Fruit fly (Drosophila melanogaster) whole organism, embryonic: Measurements from ENCODE around the gene CG10274.

Experiments
- Antp ChIP-seq: fragments of 200-800 bp; sonication (Bioruptor generic); optimal IDR thresholded peaks from 3 replicates; lab custom pipeline; 2016; ENCODE audit warnings: missing biosample characterization, missing genetic modification characterization
- Asciz ChIP-seq: fragments of 200-800 bp; sonication (Bioruptor generic); optimal IDR thresholded peaks from 2 replicates; lab custom pipeline; 2017; ENCODE audit warnings: missing biosample characterization, mild to moderate bottlenecking, missing genetic modification characterization, missing genetic modification reagents
- Blimp-1 ChIP-seq: fragments of 200-800 bp; sonication (Bioruptor generic); optimal IDR thresholded peaks from 3 replicates; lab custom pipeline; 2018; ENCODE audit warnings: missing biosample characterization, missing genetic modification characterization, mild to moderate bottlenecking, moderate library complexity, missing genetic modification reagents
- CG10147 ChIP-seq: fragments of 200-800 bp; sonication (Bioruptor generic); optimal IDR thresholded peaks from 2 replicates; lab custom pipeline; 2019; ENCODE audit warnings: missing biosample characterization, mild to moderate bottlenecking, missing genetic modification characterization, moderate library complexity
- CG15514 ChIP-seq: fragments of 200-800 bp; sonication (Bioruptor generic); optimal IDR thresholded peaks from 3 replicates; lab custom pipeline; 2017; ENCODE audit warnings: missing biosample characterization, missing genetic modification characterization, mild to moderate bottlenecking, moderate library complexity, missing genetic modification reagents
- CG1603 ChIP-seq: fragments of 200-800 bp; sonication (Bioruptor generic); optimal IDR thresholded peaks from 2 replicates; lab custom pipeline; 2019; ENCODE audit warnings: missing biosample characterization, mild to moderate bottlenecking, missing genetic modification characterization, moderate library complexity
- CG2129 ChIP-seq: fragments of 200-800 bp; sonication (Bioruptor generic); IDR thresholded peaks from 2 replicates; pipeline ENCODE4 v1.3.6; 2022; ENCODE audit warnings: missing biosample characterization, missing genetic modification characterization; ENCODE audit not compliant: partially characterized antibody
- CG32767 ChIP-seq: fragments of 200-800 bp; sonication (Bioruptor generic); IDR thresholded peaks from 2 replicates; pipeline ENCODE4 v1.3.6; 2022; ENCODE audit warnings: missing biosample characterization, missing genetic modification characterization
- CG33213 ChIP-seq: fragments of 200-800 bp; sonication (Bioruptor generic); optimal IDR thresholded peaks from 3 replicates; lab custom pipeline; 2016; ENCODE audit warnings: missing biosample characterization, missing genetic modification characterization
- CG3995 ChIP-seq: fragments of 200-800 bp; sonication (Bioruptor generic); optimal IDR thresholded peaks from 3 replicates; lab custom pipeline; 2016; ENCODE audit warnings: missing biosample characterization, missing genetic modification characterization
- CG5953 ChIP-seq: fragments of 200-800 bp; sonication (Bioruptor generic); IDR thresholded peaks from 2 replicates; pipeline ENCODE4 v1.3.6; 2022; ENCODE audit warnings: missing biosample characterization, missing genetic modification characterization
- CG6683 ChIP-seq: fragments of 200-800 bp; sonication (Bioruptor generic); optimal IDR thresholded peaks from 2 replicates; lab custom pipeline; 2017; ENCODE audit warnings: missing biosample characterization, mild to moderate bottlenecking, missing genetic modification characterization, missing genetic modification reagents
- CG8388 ChIP-seq: fragments of 200-800 bp; sonication (Bioruptor generic); optimal IDR thresholded peaks from 2 replicates; lab custom pipeline; 2019; ENCODE audit warnings: missing biosample characterization, mild to moderate bottlenecking, missing genetic modification characterization, moderate library complexity
- CG9817 ChIP-seq: fragments of 200-800 bp; sonication (Bioruptor generic); optimal IDR thresholded peaks from 2 replicates; lab custom pipeline; 2018; ENCODE audit warnings: missing biosample characterization, mild to moderate bottlenecking, missing genetic modification characterization, moderate library complexity
- CTCF ChIP-seq: fragments of 200-800 bp; sonication (Bioruptor generic); optimal IDR thresholded peaks from 2 replicates; lab custom pipeline; 2017; ENCODE audit warnings: missing biosample characterization, mild to moderate bottlenecking, missing genetic modification characterization, moderate library complexity
- Camta ChIP-seq: fragments of 200-800 bp; sonication (Bioruptor generic); optimal IDR thresholded peaks from 2 replicates; lab custom pipeline; 2016; ENCODE audit warnings: missing biosample characterization, missing genetic modification characterization
- D ChIP-seq, 2 experiments: fragments of 200-800 bp in 1 of 2; fragments of >200 bp in 1 of 2; sonication (Bioruptor generic) in 1 of 2; optimal IDR thresholded peaks; 2 replicates in 1 of 2; 3 replicates in 1 of 2; lab custom pipeline; 2017; ENCODE audit warnings: mild to moderate bottlenecking in 1 of 2, missing biosample characterization in 1 of 2, missing genetic modification characterization in 1 of 2, missing genetic modification reagents in 1 of 2
- Dbx ChIP-seq: fragments of 200-800 bp; sonication (Bioruptor generic); IDR thresholded peaks from 3 replicates; pipeline ENCODE4 v1.3.6; 2022; ENCODE audit warnings: missing biosample characterization, missing genetic modification characterization
- Dip3 ChIP-seq: fragments of 200-800 bp; sonication (Bioruptor generic); optimal IDR thresholded peaks from 3 replicates; lab custom pipeline; 2016; ENCODE audit warnings: missing biosample characterization, missing genetic modification characterization
- Fer3 ChIP-seq: fragments of 200-800 bp; sonication (Bioruptor generic); optimal IDR thresholded peaks from 2 replicates; lab custom pipeline; 2018; ENCODE audit warnings: missing biosample characterization, mild to moderate bottlenecking, missing genetic modification characterization, moderate library complexity
- GATAe ChIP-seq: fragments of 200-800 bp; sonication (Bioruptor generic); conservative IDR thresholded peaks from 2 replicates; pipeline ENCODE4 v1.3.6; 2022; ENCODE audit warnings: missing biosample characterization, missing genetic modification characterization
- HLH4C ChIP-seq: fragments of 200-800 bp; sonication (Bioruptor generic); IDR thresholded peaks from 3 replicates; pipeline ENCODE4 v1.3.6; 2022; ENCODE audit warnings: missing biosample characterization, missing genetic modification characterization; ENCODE audit not compliant: partially characterized antibody
- Hr3 ChIP-seq: fragments of 200-800 bp; sonication (Bioruptor generic); optimal IDR thresholded peaks from 3 replicates; lab custom pipeline; 2016; ENCODE audit warnings: missing biosample characterization, missing genetic modification characterization
- Lhr ChIP-seq: fragments of 200-800 bp; sonication (Bioruptor generic); optimal IDR thresholded peaks from 3 replicates; lab custom pipeline; 2017; ENCODE audit warnings: mild to moderate bottlenecking, missing biosample characterization, missing genetic modification reagents, missing genetic modification characterization
- Med ChIP-seq: fragments of 200-800 bp; sonication (Bioruptor generic); peaks from one replicate; lab custom pipeline; 2016; ENCODE audit warnings: missing biosample characterization, missing genetic modification characterization, mild to moderate bottlenecking, inconsistent platforms, moderate library complexity
- cas ChIP-seq: fragments of 200-800 bp; sonication (Bioruptor generic); IDR thresholded peaks from 2 replicates; pipeline ENCODE4 v1.3.6; 2022; ENCODE audit warnings: missing biosample characterization, missing genetic modification characterization
- chif ChIP-seq, 2 experiments: fragments of 200-800 bp; sonication (Bioruptor generic); optimal IDR thresholded peaks; 3 replicates each; lab custom pipeline; 2016; ENCODE audit warnings: missing biosample characterization in 2 of 2, missing genetic modification characterization in 2 of 2
- dan ChIP-seq: fragments of 200-800 bp; sonication (Bioruptor generic); IDR thresholded peaks from 2 replicates; pipeline ENCODE4 v1.3.6; 2022; ENCODE audit warnings: missing biosample characterization, missing genetic modification characterization
- eve ChIP-seq, 2 experiments: fragments of >200 bp; optimal IDR thresholded peaks; 2 replicates each; lab custom pipeline; 2017; ENCODE audit warnings: missing biosample characterization in 2 of 2, missing genetic modification characterization in 2 of 2
- ewg ChIP-seq: fragments of 200-800 bp; sonication (Bioruptor generic); optimal IDR thresholded peaks from 3 replicates; lab custom pipeline; 2017; ENCODE audit warnings: mild to moderate bottlenecking, missing biosample characterization, missing genetic modification reagents, missing genetic modification characterization
- fd102C ChIP-seq: fragments of 200-800 bp; sonication (Bioruptor generic); optimal IDR thresholded peaks from 2 replicates; lab custom pipeline; 2018; ENCODE audit warnings: missing biosample characterization, mild to moderate bottlenecking, missing genetic modification characterization, moderate library complexity
- fru ChIP-seq: fragments of >200 bp; optimal IDR thresholded peaks from 2 replicates; lab custom pipeline; 2017
- gfzf ChIP-seq: fragments of 200-800 bp; sonication (Bioruptor generic); optimal IDR thresholded peaks from 2 replicates; lab custom pipeline; 2016; ENCODE audit warnings: missing biosample characterization, mild to moderate bottlenecking, missing genetic modification characterization, moderate library complexity
- gt ChIP-seq: fragments of 200-800 bp; sonication (Bioruptor generic); IDR thresholded peaks from 2 replicates; pipeline ENCODE4 v1.3.6; 2022; ENCODE audit warnings: missing biosample characterization, missing genetic modification characterization
- insv ChIP-seq, 2 experiments: fragments of 200-800 bp; sonication (Bioruptor generic); optimal IDR thresholded peaks; 3 replicates each; lab custom pipeline; 2016 to 2018; ENCODE audit warnings: missing biosample characterization in 2 of 2, missing genetic modification characterization in 2 of 2
- kni ChIP-seq: fragments of 200-800 bp; sonication (Bioruptor generic); optimal IDR thresholded peaks from 3 replicates; lab custom pipeline; 2017; ENCODE audit warnings: mild to moderate bottlenecking, missing biosample characterization, missing genetic modification reagents, missing genetic modification characterization
- luna ChIP-seq: fragments of 200-800 bp; sonication (Bioruptor generic); optimal IDR thresholded peaks from 2 replicates; lab custom pipeline; 2016; ENCODE audit warnings: missing biosample characterization, missing genetic modification characterization
- mirr ChIP-seq: fragments of 200-800 bp; sonication (Bioruptor generic); optimal IDR thresholded peaks from 3 replicates; lab custom pipeline; 2018; ENCODE audit warnings: missing biosample characterization, mild to moderate bottlenecking, missing genetic modification characterization
- mld ChIP-seq: fragments of 200-800 bp; sonication (Bioruptor generic); IDR thresholded peaks from 3 replicates; pipeline ENCODE4 v1.3.6; 2022; ENCODE audit warnings: missing biosample characterization, missing genetic modification characterization; ENCODE audit not compliant: partially characterized antibody
- nau ChIP-seq: fragments of 200-800 bp; sonication (Bioruptor generic); optimal IDR thresholded peaks from 3 replicates; lab custom pipeline; 2017; ENCODE audit warnings: missing biosample characterization, mild to moderate bottlenecking, missing genetic modification characterization, missing genetic modification reagents
- nerfin-1 ChIP-seq: fragments of 200-800 bp; sonication (Bioruptor generic); optimal IDR thresholded peaks from 3 replicates; lab custom pipeline; 2019; ENCODE audit warnings: missing biosample characterization, mild to moderate bottlenecking, missing genetic modification characterization, moderate library complexity
- otp ChIP-seq: fragments of 200-800 bp; sonication (Bioruptor generic); IDR thresholded peaks from 3 replicates; pipeline ENCODE4, ENCODE4 v1.3.6; 2022; ENCODE audit warnings: missing biosample characterization, missing genetic modification characterization
- peb ChIP-seq: fragments of 200-800 bp; sonication (Bioruptor generic); IDR thresholded peaks from 2 replicates; pipeline ENCODE4 v1.3.6; 2022; ENCODE audit warnings: missing biosample characterization, missing genetic modification characterization
- pfk ChIP-seq: fragments of 200-800 bp; sonication (Bioruptor generic); optimal IDR thresholded peaks from 2 replicates; lab custom pipeline; 2018; ENCODE audit warnings: missing biosample characterization, mild to moderate bottlenecking, missing genetic modification characterization, moderate library complexity
- rib ChIP-seq: fragments of 200-800 bp; sonication (Bioruptor generic); IDR thresholded peaks from 2 replicates; pipeline ENCODE4 v1.3.6; 2022; ENCODE audit warnings: missing biosample characterization, missing genetic modification characterization
- run ChIP-seq: fragments of 200-800 bp; sonication (Bioruptor generic); optimal IDR thresholded peaks from 3 replicates; lab custom pipeline; 2018; ENCODE audit warnings: missing biosample characterization, mild to moderate bottlenecking, missing genetic modification characterization
- sc ChIP-seq, 3 experiments: fragments of >200 bp in 2 of 3; fragments of 200-800 bp in 1 of 3; sonication (Bioruptor generic) in 1 of 3; optimal IDR thresholded peaks; 2 replicates in 2 of 3; 3 replicates in 1 of 3; lab custom pipeline; 2017; ENCODE audit warnings: mild to moderate bottlenecking in 1 of 3, missing biosample characterization in 1 of 3, missing genetic modification characterization in 1 of 3, missing genetic modification reagents in 1 of 3
- tap ChIP-seq: fragments of 200-800 bp; optimal IDR thresholded peaks from 3 replicates; lab custom pipeline; 2019; ENCODE audit warnings: missing biosample characterization, mild to moderate bottlenecking, missing genetic modification characterization, moderate library complexity
- wor ChIP-seq: fragments of 200-800 bp; sonication (Bioruptor generic); IDR thresholded peaks from 2 replicates; pipeline ENCODE4 v1.3.6; 2022; ENCODE audit warnings: missing biosample characterization, missing genetic modification characterization

Gene CG10274

DNA sequence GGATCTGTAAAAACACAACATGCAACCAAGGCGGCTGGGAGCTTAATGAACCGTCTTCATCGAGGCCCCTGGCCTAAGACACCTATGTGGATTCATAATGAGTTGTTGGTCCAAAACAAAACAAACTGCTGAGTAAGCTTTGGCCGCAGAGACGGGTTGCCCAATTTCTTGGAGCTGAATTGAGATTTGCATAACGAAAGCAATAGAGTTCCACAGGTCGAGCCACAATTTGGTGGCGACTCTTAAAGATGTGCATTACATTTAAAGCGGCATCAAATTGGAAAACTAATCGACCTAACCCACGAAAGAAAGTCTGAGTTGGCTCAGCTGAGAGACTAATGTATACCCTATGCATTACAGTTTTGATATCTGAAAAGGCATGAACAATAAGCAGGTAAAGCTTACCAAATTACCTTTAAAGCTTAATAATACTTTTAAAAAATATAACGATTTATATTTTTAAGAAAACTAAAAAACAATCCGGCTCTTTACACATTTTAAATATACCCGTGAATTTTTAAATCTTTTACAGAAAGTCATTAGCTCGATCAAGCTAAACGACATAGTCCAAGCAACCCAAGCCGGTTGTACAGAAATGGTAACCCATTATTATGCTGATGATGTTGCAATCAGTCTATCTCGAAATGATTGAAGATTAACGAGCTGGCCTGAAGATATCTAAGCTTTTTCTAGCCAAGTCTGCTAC lies 24.1 kb downstream of the CG10274 start, which contains the start of gene CG13297 (continued):
- TF ChIP-seq Med (GFP tag; lab: Kevin White, UChicago) (peak; percentile 1), CG33213 (GFP tag; lab: Kevin White, UChicago) (no peak), chif (GFP tag; optimal IDR thresholded peaks at IDR 0.05; lab: Kevin White, UChicago) (peak in 1 of 2 experiments; percentile 8), nerfin-1 (peak; percentile 64), mld (GFP tag; lab: Robert Waterston, UW) (no peak), sc (optimal IDR thresholded peaks at IDR 0.05; lab: Kevin White, UChicago) (no peak), sc (GFP tag; optimal IDR thresholded peaks at IDR 0.05; lab: Kevin White, UChicago) (no peak), CG8388 (GFP tag; lab: Kevin White, UChicago) (peak; percentile 48), CTCF (GFP tag; lab: Kevin White, UChicago) (no peak), run (tag; lab: Kevin White, UChicago) (peak; percentile 60), HLH4C (no peak), Camta (no peak), luna (GFP tag; lab: Kevin White, UChicago) (no peak), dan (GFP tag; lab: Robert Waterston, UW) (no peak), CG15514 (GFP tag; lab: Kevin White, UChicago) (no peak), peb (GFP tag; lab: Robert Waterston, UW) (no peak), mirr (GFP tag; lab: Kevin White, UChicago) (no peak), CG10147 (GFP tag; lab: Kevin White, UChicago) (peak; percentile 30), cas (GFP tag; lab: Robert Waterston, UW) (no peak), Dip3 (GFP tag; lab: Kevin White, UChicago) (no peak), CG3995 (GFP tag; lab: Kevin White, UChicago) (no peak), fd102C (GFP tag; lab: Kevin White, UChicago) (no peak), gfzf (GFP tag; lab: Kevin White, UChicago) (no peak), insv (GFP tag; optimal IDR thresholded peaks at IDR 0.05; lab: Kevin White, UChicago) (no peak), CG2129 (GFP tag; lab: Robert Waterston, UW) (no peak), CG5953 (GFP tag; lab: Robert Waterston, UW) (no peak), GATAe (GFP tag; lab: Robert Waterston, UW) (no peak), Fer3 (tag; lab: Kevin White, UChicago) (peak; percentile 35), otp (GFP tag; lab: Robert Waterston, UW) (no peak), kni (GFP tag; lab: Kevin White, UChicago) (no peak), fru (no peak), rib (GFP tag; lab: Robert Waterston, UW) (no peak), pfk (no peak), CG1603 (tag; lab: Kevin White, UChicago) (no peak), tap (tag; lab: Kevin White, UChicago) (peak; percentile 49), eve (GFP tag; optimal IDR thresholded peaks at IDR 0.05; lab: Kevin White, UChicago) (peak in 1 of 2 experiments; percentile 48), wor (GFP tag; lab: Robert Waterston, UW) (peak; percentile 58; the same call in 1 of the 2 replicates), CG6683 (no peak), ewg (GFP tag; lab: Kevin White, UChicago) (peak; percentile 21), Asciz (GFP tag; lab: Kevin White, UChicago) (peak; percentile 64), D (optimal IDR thresholded peaks at IDR 0.05; lab: Kevin White, UChicago) (no peak), D (GFP tag; optimal IDR thresholded peaks at IDR 0.05; lab: Kevin White, UChicago) (peak; percentile 57), gt (GFP tag; lab: Robert Waterston, UW) (no peak), CG9817 (tag; lab: Kevin White, UChicago) (peak; percentile 38), Lhr (GFP tag; lab: Kevin White, UChicago) (no peak), Hr3 (GFP tag; lab: Kevin White, UChicago) (peak; percentile 10), Dbx (GFP tag; lab: Robert Waterston, UW) (no peak), Blimp-1 (GFP tag; lab: Kevin White, UChicago) (peak; percentile 54), CG32767 (GFP tag; lab: Robert Waterston, UW) (peak; percentile 69; the same call in 1 of the 2 replicates), nau (GFP tag; lab: Kevin White, UChicago) (no peak), Antp (no peak)
